Worm (Caenorhabditis elegans) whole organism, L3 larva: Measurements from ENCODE around the gene zfp-1.

ENCODE experiments used
- R02D3.7 ChIP-seq: fragments of 150-350 bp; optimal IDR thresholded peaks from 2 replicates; lab custom pipeline; 2014; ENCODE audit warnings: missing biosample characterization, missing genetic modification characterization
- ZK546.5 ChIP-seq: sonication (generic microtip); optimal IDR thresholded peaks from 2 replicates; lab custom pipeline; 2017; ENCODE audit warnings: missing biosample characterization, missing genetic modification characterization
- ceh-82 ChIP-seq: fragments of 150-350 bp; optimal IDR thresholded peaks from 2 replicates; lab custom pipeline; 2014; ENCODE audit warnings: missing biosample characterization, missing genetic modification characterization
- egl-5 ChIP-seq: fragments of 150-350 bp; optimal IDR thresholded peaks from 2 replicates; lab custom pipeline; 2017; ENCODE audit warnings: missing biosample characterization, missing genetic modification reagents, missing genetic modification characterization, inconsistent platforms
- elt-1 ChIP-seq: fragments of 150-350 bp; optimal IDR thresholded peaks from 2 replicates; lab custom pipeline; 2014; ENCODE audit warnings: missing biosample characterization, missing genetic modification characterization
- fkh-2 ChIP-seq: fragments of 150-350 bp; optimal IDR thresholded peaks from 2 replicates; lab custom pipeline; 2014; ENCODE audit warnings: missing biosample characterization, missing genetic modification reagents, missing genetic modification characterization
- lin-15B ChIP-seq: fragments of 150-350 bp; optimal IDR thresholded peaks from 2 replicates; lab custom pipeline; 2014; ENCODE audit warnings: missing biosample characterization, missing genetic modification characterization
- lsy-12 ChIP-seq: sonication (generic microtip); optimal IDR thresholded peaks from 2 replicates; lab custom pipeline; 2016; ENCODE audit warnings: mild to moderate bottlenecking, missing genetic modification characterization, missing compliant biosample characterization
- mml-1 ChIP-seq: fragments of 150-350 bp; sonication (generic microtip); optimal IDR thresholded peaks from 3 replicates; lab custom pipeline; 2014; ENCODE audit warnings: missing biosample characterization, missing genetic modification characterization
- nhr-12 ChIP-seq: fragments of 150-350 bp; optimal IDR thresholded peaks from 2 replicates; lab custom pipeline; 2014; ENCODE audit warnings: missing biosample characterization, missing genetic modification characterization
- nhr-23 ChIP-seq: fragments of 150-350 bp; optimal IDR thresholded peaks from 2 replicates; lab custom pipeline; 2014; ENCODE audit warnings: missing biosample characterization, missing genetic modification reagents, missing genetic modification characterization
- nhr-237 ChIP-seq: fragments of 150-350 bp; optimal IDR thresholded peaks from 2 replicates; lab custom pipeline; 2014; ENCODE audit warnings: missing biosample characterization, missing genetic modification characterization
- nhr-76 ChIP-seq: fragments of 150-350 bp; sonication (generic microtip); optimal IDR thresholded peaks from 5 replicates; lab custom pipeline; 2014; ENCODE audit warnings: missing biosample characterization, missing genetic modification characterization
- nhr-77 ChIP-seq: fragments of 150-350 bp; optimal IDR thresholded peaks from 2 replicates; lab custom pipeline; 2014; ENCODE audit warnings: missing biosample characterization, missing genetic modification characterization

Gene zfp-1

ce11 chrIII:8851961-8852360 is 60.6 kb downstream of the zfp-1 start, which contains the start of gene plg-1:
TSS of gene plg-1 (plus strand) at chrIII:8852261.
- no peak for TF ChIP-seq lsy-12 (tag; lab: Kevin White, UChicago)
- no peak for TF ChIP-seq lin-15B (tag; lab: Kevin White, UChicago)
- TF ChIP-seq ceh-82 (tag; lab: Kevin White, UChicago), result no peak
- TF ChIP-seq elt-1 (tag; lab: Kevin White, UChicago), result no peak
- no peak for TF ChIP-seq nhr-12 (tag; lab: Kevin White, UChicago)
- TF ChIP-seq fkh-2, result no peak
- TF ChIP-seq R02D3.7 (tag; lab: Kevin White, UChicago), result no peak
- no peak for TF ChIP-seq egl-5 (tag; lab: Kevin White, UChicago)
- no peak for TF ChIP-seq nhr-23 (tag; lab: Kevin White, UChicago)
- no peak for TF ChIP-seq nhr-76 (tag; lab: Kevin White, UChicago)
- TF ChIP-seq ZK546.5, result no peak
- TF ChIP-seq nhr-237 (tag; lab: Kevin White, UChicago), result no peak
- TF ChIP-seq mml-1, result no peak
- TF ChIP-seq nhr-77 (tag; lab: Kevin White, UChicago), result no peak
